Worm (Caenorhabditis elegans): ENCODE measurements around the gene EEED8.12.

ce11 chrII:5407548-5407947 is 1.3 kb downstream of the EEED8.12 start, which contains the start of gene clec-141:
- TF ChIP-seq him-1 (tag; optimal IDR thresholded peaks at IDR 0.05) (no peak), W03F9.2 (tag; optimal IDR thresholded peaks at IDR 0.05) (no peak), dao-5 (tag; optimal IDR thresholded peaks at IDR 0.05) (no peak)
